Worm (Caenorhabditis elegans) whole organism, late embryonic: ENCODE data around the gene T10D4.7.
"Not testable (repeated sequence)": the region's sequence is repeated elsewhere in the genome, so short reads cannot be mapped to it uniquely, and the experiment has no call there.

Source experiments
- C08G9.2 ChIP-seq: sonication (generic microtip); optimal IDR thresholded peaks from 2 replicates; lab custom pipeline; 2016; ENCODE audit warnings: mild to moderate bottlenecking, missing genetic modification characterization, moderate library complexity, missing compliant biosample characterization
- C38D4.7 ChIP-seq: fragments of 200-800 bp; sonication (Bioruptor generic); optimal IDR thresholded peaks from 2 replicates; lab custom pipeline; 2018; ENCODE audit warnings: mild to moderate bottlenecking, missing genetic modification characterization, moderate library complexity, missing compliant biosample characterization
- F13H6.1 ChIP-seq: sonication (generic microtip); optimal IDR thresholded peaks from 2 replicates; lab custom pipeline; 2016; ENCODE audit warnings: missing genetic modification characterization, missing compliant biosample characterization
- K09A11.1 ChIP-seq: sonication (generic microtip); optimal IDR thresholded peaks from 2 replicates; lab custom pipeline; 2017; ENCODE audit warnings: antibody characterized with exemption, mild to moderate bottlenecking, missing genetic modification characterization, missing compliant biosample characterization; ENCODE audit not compliant: insufficient read depth
- T23F11.4 ChIP-seq: fragments of 200-800 bp; sonication (Bioruptor generic); optimal IDR thresholded peaks from 2 replicates; lab custom pipeline; 2018; ENCODE audit warnings: mild to moderate bottlenecking, missing genetic modification characterization, missing compliant biosample characterization
- ahr-1 ChIP-seq: sonication (generic microtip); optimal IDR thresholded peaks from 2 replicates; lab custom pipeline; 2016; ENCODE audit warnings: missing genetic modification characterization, missing compliant biosample characterization
- ama-1 ChIP-seq: fragments of 150-350 bp; optimal IDR thresholded peaks from 2 replicates; lab custom pipeline; 2014
- ceh-18 ChIP-seq: sonication (generic microtip); optimal IDR thresholded peaks from 2 replicates; lab custom pipeline; 2016; ENCODE audit warnings: missing genetic modification characterization, missing compliant biosample characterization
- ceh-19 ChIP-seq: fragments of 200-800 bp; sonication (Bioruptor generic); optimal IDR thresholded peaks from 2 replicates; lab custom pipeline; 2018; ENCODE audit warnings: mild to moderate bottlenecking, missing genetic modification characterization, missing compliant biosample characterization
- ceh-22 ChIP-seq: sonication (generic microtip); optimal IDR thresholded peaks from 2 replicates; lab custom pipeline; 2017; ENCODE audit warnings: missing biosample characterization, missing genetic modification characterization
- ceh-45 ChIP-seq: fragments of 200-800 bp; sonication (Bioruptor generic); IDR thresholded peaks from 2 replicates; pipeline ENCODE4 v1.3.6; 2022; ENCODE audit warnings: missing genetic modification reagents, missing genetic modification characterization, missing compliant biosample characterization
- ceh-48 ChIP-seq: sonication (generic microtip); optimal IDR thresholded peaks from 2 replicates; lab custom pipeline; 2016; ENCODE audit warnings: missing genetic modification characterization, inconsistent platforms, missing compliant biosample characterization
- ceh-6 ChIP-seq: fragments of 200-800 bp; sonication (Bioruptor generic); optimal IDR thresholded peaks from 2 replicates; lab custom pipeline; 2018; ENCODE audit warnings: mild to moderate bottlenecking, missing genetic modification characterization, missing compliant biosample characterization
- che-1 ChIP-seq: sonication (generic microtip); optimal IDR thresholded peaks from 2 replicates; lab custom pipeline; 2016; ENCODE audit warnings: mild to moderate bottlenecking, missing genetic modification characterization, missing compliant biosample characterization
- ets-4 ChIP-seq: sonication (generic microtip); optimal IDR thresholded peaks from 2 replicates; lab custom pipeline; 2016; ENCODE audit warnings: missing genetic modification characterization, missing compliant biosample characterization
- fkh-10 ChIP-seq: fragments of 150-350 bp; optimal IDR thresholded peaks from 2 replicates; lab custom pipeline; 2014; ENCODE audit warnings: missing biosample characterization, missing genetic modification reagents, missing genetic modification characterization
- fkh-6 ChIP-seq: sonication (generic microtip); optimal IDR thresholded peaks from 2 replicates; lab custom pipeline; 2016; ENCODE audit warnings: missing genetic modification characterization, missing compliant biosample characterization
- gmeb-2 ChIP-seq: sonication (generic microtip); optimal IDR thresholded peaks from 2 replicates; lab custom pipeline; 2016; ENCODE audit warnings: missing genetic modification characterization, inconsistent platforms, missing compliant biosample characterization
- madf-2 ChIP-seq: sonication (generic microtip); optimal IDR thresholded peaks from 2 replicates; lab custom pipeline; 2017; ENCODE audit warnings: missing genetic modification characterization, missing compliant biosample characterization
- nhr-11 ChIP-seq: fragments of 150-350 bp; optimal IDR thresholded peaks from 2 replicates; lab custom pipeline; 2014; ENCODE audit warnings: missing biosample characterization, missing genetic modification characterization
- nhr-232 ChIP-seq: sonication (generic microtip); optimal IDR thresholded peaks from 2 replicates; lab custom pipeline; 2016; ENCODE audit warnings: missing genetic modification characterization, missing compliant biosample characterization
- npax-4 ChIP-seq: sonication (generic microtip); optimal IDR thresholded peaks from 2 replicates; lab custom pipeline; 2016; ENCODE audit warnings: missing genetic modification characterization, missing compliant biosample characterization
- odd-2 ChIP-seq: sonication (generic microtip); optimal IDR thresholded peaks from 2 replicates; lab custom pipeline; 2017; ENCODE audit warnings: antibody characterized with exemption, mild to moderate bottlenecking, missing genetic modification characterization, missing compliant biosample characterization
- pha-2 ChIP-seq: sonication (generic microtip); optimal IDR thresholded peaks from 2 replicates; lab custom pipeline; 2017; ENCODE audit warnings: mild to moderate bottlenecking, missing genetic modification characterization, missing compliant biosample characterization
- pha-4 ChIP-seq: fragments of 150-350 bp; optimal IDR thresholded peaks from 2 replicates; lab custom pipeline; 2018; ENCODE audit warnings: missing biosample characterization, missing genetic modification reagents, missing genetic modification characterization
- pqm-1 ChIP-seq: sonication (generic microtip); optimal IDR thresholded peaks from 2 replicates; lab custom pipeline; 2016; ENCODE audit warnings: missing genetic modification characterization, missing compliant biosample characterization
- pros-1 ChIP-seq: fragments of 150-350 bp; optimal IDR thresholded peaks from 2 replicates; lab custom pipeline; 2014; ENCODE audit warnings: missing biosample characterization, missing genetic modification reagents, missing genetic modification characterization
- sdc-2 ChIP-seq: sonication (generic microtip); optimal IDR thresholded peaks from 2 replicates; lab custom pipeline; 2016; ENCODE audit warnings: missing genotype, missing genetic modification characterization, missing compliant biosample characterization
- sox-2 ChIP-seq: fragments of 200-800 bp; sonication (Bioruptor generic); IDR thresholded peaks from 2 replicates; pipeline ENCODE4 v1.3.6; 2022; ENCODE audit warnings: missing genetic modification reagents, missing genetic modification characterization, missing compliant biosample characterization
- sox-4 ChIP-seq: sonication (generic microtip); optimal IDR thresholded peaks from 2 replicates; lab custom pipeline; 2017; ENCODE audit warnings: mild to moderate bottlenecking, missing genetic modification characterization, inconsistent platforms, missing compliant biosample characterization
- tbx-2 ChIP-seq: sonication (generic microtip); optimal IDR thresholded peaks from 2 replicates; lab custom pipeline; 2016; ENCODE audit warnings: missing genetic modification characterization, missing compliant biosample characterization
- ttx-3 ChIP-seq: sonication (generic microtip); optimal IDR thresholded peaks from 2 replicates; lab custom pipeline; 2016; ENCODE audit warnings: missing genetic modification reagents, missing genetic modification characterization, missing compliant biosample characterization
- unc-3 ChIP-seq, 2 experiments: fragments of 200-800 bp in 1 of 2; sonication (Bioruptor generic) in 1 of 2; sonication (generic microtip) in 1 of 2; conservative IDR thresholded peaks in 1 of 2; optimal IDR thresholded peaks in 1 of 2; 2 replicates each; pipeline versions ENCODE4 v1.3.6 to Lab custom; 2016 to 2022; ENCODE audit warnings: missing compliant biosample characterization in 2 of 2, missing genetic modification characterization in 2 of 2, missing genetic modification reagents in 1 of 2
- unc-86 ChIP-seq: sonication (generic microtip); optimal IDR thresholded peaks from 2 replicates; lab custom pipeline; 2016; ENCODE audit warnings: missing genetic modification characterization, missing compliant biosample characterization
- zip-5 ChIP-seq: sonication (generic microtip); optimal IDR thresholded peaks from 2 replicates; lab custom pipeline; 2016; ENCODE audit warnings: missing genetic modification characterization, missing compliant biosample characterization
- ztf-16 ChIP-seq: sonication (generic microtip); optimal IDR thresholded peaks from 2 replicates; lab custom pipeline; 2017; ENCODE audit warnings: missing genetic modification characterization, missing compliant biosample characterization

The T10D4.7 gene

DNA sequence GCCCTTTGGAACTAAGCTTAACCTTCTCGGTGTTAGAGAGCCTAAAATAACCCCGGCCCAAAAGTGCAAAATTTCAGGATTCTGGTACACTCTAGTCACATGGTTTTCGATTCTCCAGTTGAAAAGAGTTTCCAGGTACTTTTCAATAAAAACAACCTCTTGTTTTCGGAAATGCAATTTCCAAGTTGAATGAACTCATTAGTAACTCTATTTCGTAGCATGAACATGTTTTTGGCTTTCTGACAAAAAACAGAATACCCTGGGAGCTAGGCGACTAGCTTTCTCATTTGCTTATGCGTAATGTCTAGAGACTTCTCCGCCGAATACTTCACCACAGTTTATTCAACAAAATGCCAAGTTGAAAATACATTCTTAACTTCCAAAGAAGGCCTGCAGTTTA lies 5.6 kb downstream of the T10D4.7 start, which contains the start of gene srh-71:
TSS of gene srh-71 (plus strand) at position 301 of the 400 bp plus-strand sequence.
- TF ChIP-seq sox-2 (no peak), C08G9.2 (tag; lab: Kevin White, UChicago) (no peak), fkh-10 (no peak), sdc-2 (tag; lab: Kevin White, UChicago) (no peak), C38D4.7 (no peak), ama-1 (lab: Kevin White, UChicago) (no peak), ceh-19 (no peak), nhr-11 (tag; lab: Kevin White, UChicago) (no peak), unc-86 (tag; lab: Kevin White, UChicago) (no peak), ceh-48 (tag; lab: Kevin White, UChicago) (no peak), pqm-1 (tag; lab: Kevin White, UChicago) (no peak), nhr-232 (tag; lab: Kevin White, UChicago) (no peak), unc-3 (GFP tag; conservative IDR thresholded peaks at IDR 0.05; lab: Robert Waterston, UW) (no peak), unc-3 (tag; optimal IDR thresholded peaks at IDR 0.05; lab: Kevin White, UChicago) (no peak), pha-2 (tag; lab: Kevin White, UChicago) (no peak), pha-4 (tag; lab: Kevin White, UChicago) (no peak), che-1 (no peak), ceh-18 (no peak), odd-2 (tag; lab: Kevin White, UChicago) (no peak)
- TF ChIP-seq, all 69 proteins: peak for 0

- TF ChIP-seq ceh-19 (no peak), ttx-3 (no peak), ceh-18 (no peak), ceh-22 (tag; lab: Kevin White, UChicago) (no peak), ceh-45 (GFP tag; lab: Robert Waterston, UW) (no peak)
These were observed 8.8 kb downstream of the T10D4.7 start, which contains the start of gene ins-19 for ce11 chrII:3126341-3126740. Gene ins-19 (minus strand): TSS chrII:3126441.

ce11 chrII:3126741-3127140 lies 9.2 kb downstream of the T10D4.7 start, which contains the start of gene ins-31:
Gene ins-31 (plus strand): TSS chrII:3127041.
- not testable (repeated sequence) for TF ChIP-seq ztf-16 (tag; lab: Kevin White, UChicago); T23F11.4 (GFP tag; lab: Kevin White, UChicago); sox-4 (tag; lab: Kevin White, UChicago)
- TF ChIP-seq, all 69 proteins: peak for 0; not testable (repeated sequence) for 69

ce11 chrII:3129007-3129406 lies 11.4 kb downstream of the T10D4.7 start, which contains the start of gene chil-24:
Gene chil-24 (plus strand): TSS chrII:3129162.
- no peak for TF ChIP-seq sox-4 (tag; lab: Kevin White, UChicago)
- no peak for TF ChIP-seq F13H6.1 (tag; lab: Kevin White, UChicago)
- TF ChIP-seq ets-4: no peak
- TF ChIP-seq npax-4 (tag; lab: Kevin White, UChicago): no peak
- TF ChIP-seq fkh-6 (tag; lab: Kevin White, UChicago): no peak
- TF ChIP-seq tbx-2 (tag; lab: Kevin White, UChicago): no peak
- TF ChIP-seq ceh-19: no peak
- no peak for TF ChIP-seq K09A11.1 (tag; lab: Kevin White, UChicago)
- no peak for TF ChIP-seq fkh-10
- TF ChIP-seq gmeb-2 (tag; lab: Kevin White, UChicago): no peak
- TF ChIP-seq pqm-1 (tag; lab: Kevin White, UChicago): no peak
- no peak for TF ChIP-seq ceh-6
- no peak for TF ChIP-seq che-1
- TF ChIP-seq madf-2 (tag; lab: Kevin White, UChicago): no peak
- TF ChIP-seq ahr-1 (tag; lab: Kevin White, UChicago): no peak
- TF ChIP-seq zip-5 (tag; lab: Kevin White, UChicago): no peak
- no peak for TF ChIP-seq pros-1 (tag; lab: Kevin White, UChicago)
